Worm (Caenorhabditis elegans) whole organism, L4/young adult: ENCODE measurements around the gene vha-1.

Experiments used
- W03F9.2 ChIP-seq: fragments of 150-350 bp; optimal IDR thresholded peaks from 2 replicates; lab custom pipeline; 2014; ENCODE audit warnings: missing biosample characterization, missing genetic modification characterization
- dao-5 ChIP-seq: sonication (generic microtip); optimal IDR thresholded peaks from 2 replicates; lab custom pipeline; 2016; ENCODE audit warnings: missing genotype, missing genetic modification characterization, moderate library complexity, missing compliant biosample characterization
- him-1 ChIP-seq: sonication (generic microtip); optimal IDR thresholded peaks from 2 replicates; lab custom pipeline; 2016; ENCODE audit warnings: missing genotype, missing genetic modification reagents, missing genetic modification characterization, missing compliant biosample characterization

vha-1 gene

DNA sequence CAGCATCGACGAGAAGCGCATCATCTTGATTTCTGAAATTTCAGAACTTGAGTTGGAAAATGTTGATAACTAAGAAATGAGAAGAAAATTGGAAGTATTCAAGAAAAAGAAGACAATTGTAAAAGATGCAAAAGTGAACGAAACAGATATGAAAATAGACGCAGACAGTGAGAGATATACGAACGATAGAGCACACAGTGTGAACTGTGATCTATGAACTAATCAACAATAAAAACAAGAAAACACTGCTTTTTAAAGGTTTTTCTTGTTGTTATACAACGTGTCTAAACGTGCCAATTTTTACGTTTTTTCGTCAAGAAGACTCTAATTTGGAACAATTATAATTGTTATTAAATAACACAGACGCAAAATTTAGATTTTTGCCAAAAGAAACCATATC lies 28.2 kb upstream of the vha-1 start, which contains the start of gene ech-6:
TSS of gene ech-6 (minus strand) at position 32 of the 400 bp plus-strand sequence.
- no peak for TF ChIP-seq dao-5 (tag; lab: Kevin White, UChicago)
- no peak for TF ChIP-seq W03F9.2 (tag; lab: Kevin White, UChicago)
- TF ChIP-seq him-1 (tag; lab: Kevin White, UChicago): no peak

- no peak for TF ChIP-seq W03F9.2 (tag; lab: Kevin White, UChicago)
- TF ChIP-seq dao-5 (tag; lab: Kevin White, UChicago): no peak
- no peak for TF ChIP-seq him-1 (tag; lab: Kevin White, UChicago)
These were observed 23.6 kb upstream of the vha-1 start, which contains the start of gene vps-53 for ce11 chrIII:9757414-9757813. TSS of gene vps-53 (minus strand) at chrIII:9757514.

DNA sequence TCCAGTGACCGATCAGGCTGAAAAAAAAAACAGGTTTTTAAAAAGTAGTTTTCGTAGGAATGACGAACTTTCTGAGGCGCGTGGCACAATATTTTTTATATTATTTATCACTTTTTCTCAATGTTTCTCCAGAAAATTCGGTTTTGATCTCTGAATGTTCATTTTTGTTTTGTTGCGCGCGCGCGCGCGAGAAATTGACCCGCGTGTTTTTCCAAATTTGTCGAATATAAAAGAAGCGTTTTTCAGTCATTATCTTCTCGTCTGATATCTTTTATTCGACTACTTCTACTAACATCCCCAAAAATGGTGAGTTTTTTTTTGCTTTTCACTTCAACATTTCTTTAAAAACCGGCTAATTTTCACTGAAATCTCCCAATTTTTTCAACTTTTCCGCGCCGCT lies 22.2 kb upstream of the vha-1 start, which contains the start of gene rmd-1:
TSS of gene rmd-1 (plus strand) at position 247 of the 400 bp plus-strand sequence.
- TF ChIP-seq dao-5 (tag; lab: Kevin White, UChicago): no peak
- TF ChIP-seq him-1 (tag; lab: Kevin White, UChicago): no peak
- no peak for TF ChIP-seq W03F9.2 (tag; lab: Kevin White, UChicago)

ce11 chrIII:9760184-9760583 lies 20.9 kb upstream of the vha-1 start:
- no peak for TF ChIP-seq him-1 (tag; lab: Kevin White, UChicago)
- TF ChIP-seq W03F9.2 (tag; lab: Kevin White, UChicago): no peak
- no peak for TF ChIP-seq dao-5 (tag; lab: Kevin White, UChicago)

- TF ChIP-seq dao-5 (tag; lab: Kevin White, UChicago): no peak
- TF ChIP-seq W03F9.2 (tag; lab: Kevin White, UChicago): peak; percentile 29
These were observed 18.8 kb upstream of the vha-1 start, which contains the start of gene gcc-2 for ce11 chrIII:9762093-9762748. TSS of gene gcc-2 (minus strand) at chrIII:9762143.

DNA sequence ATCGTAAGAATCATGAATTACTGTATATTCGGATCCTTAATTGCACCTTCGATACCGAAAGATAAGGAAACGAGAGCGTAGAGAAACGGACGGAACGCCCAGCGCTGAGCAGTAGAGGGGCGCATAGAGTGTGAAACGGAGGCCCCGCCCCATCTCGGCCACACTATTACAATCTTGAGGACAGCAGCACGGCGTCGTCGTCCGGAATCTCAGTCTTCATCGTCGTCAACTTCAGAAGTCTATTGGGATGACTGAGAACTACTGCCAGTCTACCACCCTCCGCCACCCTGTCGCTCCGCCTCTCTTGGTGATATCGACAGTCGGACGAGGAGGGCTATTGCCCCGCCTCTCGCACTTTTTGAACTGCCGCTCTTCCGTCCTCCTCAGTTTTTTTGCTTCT lies 16.3 kb upstream of the vha-1 start:
- TF ChIP-seq him-1 (tag; lab: Kevin White, UChicago) (no peak), W03F9.2 (tag; lab: Kevin White, UChicago) (no peak), dao-5 (tag; lab: Kevin White, UChicago) (no peak)

DNA sequence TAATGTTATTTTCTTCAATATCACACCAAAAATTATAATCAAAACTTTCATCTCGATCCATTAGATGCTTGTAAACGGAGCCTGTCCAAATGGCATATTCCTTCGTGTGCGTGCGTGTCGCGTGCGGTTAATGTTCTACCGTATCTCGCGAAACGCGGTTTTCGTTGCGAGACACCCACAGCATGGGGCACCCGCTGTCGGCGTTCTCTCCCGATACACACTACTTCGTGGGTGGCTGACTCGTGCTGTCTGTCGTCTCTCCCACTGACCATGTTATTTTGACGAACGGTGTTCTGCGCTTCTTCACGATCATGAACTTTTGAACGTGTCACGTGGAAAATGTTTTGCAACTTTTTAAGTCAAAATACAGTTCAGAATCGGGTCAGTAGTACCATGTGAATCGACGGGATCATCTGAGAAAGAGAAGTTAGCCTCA lies 15.6 kb upstream of the vha-1 start:
- TF ChIP-seq him-1 (tag; lab: Kevin White, UChicago): peak; percentile 89
- TF ChIP-seq W03F9.2 (tag; lab: Kevin White, UChicago): peak; percentile 93
- peak; percentile 40 for TF ChIP-seq dao-5 (tag; lab: Kevin White, UChicago)

DNA sequence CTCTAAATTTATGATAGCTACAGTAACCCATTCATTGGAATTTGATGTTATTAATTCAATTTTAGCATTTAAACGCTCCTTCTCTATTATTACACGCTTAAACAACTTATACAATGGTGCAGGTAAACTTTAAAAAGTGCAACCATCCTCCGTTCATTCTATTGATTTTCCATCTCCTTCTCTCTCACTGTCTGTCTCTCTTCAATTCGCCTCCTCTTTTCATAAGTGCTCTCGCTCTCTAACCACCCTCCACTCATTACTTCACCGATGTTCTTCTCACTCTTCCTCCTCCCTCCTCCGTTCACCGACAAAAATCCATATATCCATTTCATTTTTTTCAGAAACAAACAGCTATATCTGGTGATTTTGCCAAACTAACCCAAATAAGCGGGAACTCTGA lies 14.9 kb upstream of the vha-1 start, which contains the start of gene cbp-1:
TSS of gene cbp-1 (plus strand) at position 335 of the 400 bp plus-strand sequence.
- TF ChIP-seq W03F9.2 (tag; lab: Kevin White, UChicago) (no peak), dao-5 (tag; lab: Kevin White, UChicago) (no peak), him-1 (tag; lab: Kevin White, UChicago) (no peak)

DNA sequence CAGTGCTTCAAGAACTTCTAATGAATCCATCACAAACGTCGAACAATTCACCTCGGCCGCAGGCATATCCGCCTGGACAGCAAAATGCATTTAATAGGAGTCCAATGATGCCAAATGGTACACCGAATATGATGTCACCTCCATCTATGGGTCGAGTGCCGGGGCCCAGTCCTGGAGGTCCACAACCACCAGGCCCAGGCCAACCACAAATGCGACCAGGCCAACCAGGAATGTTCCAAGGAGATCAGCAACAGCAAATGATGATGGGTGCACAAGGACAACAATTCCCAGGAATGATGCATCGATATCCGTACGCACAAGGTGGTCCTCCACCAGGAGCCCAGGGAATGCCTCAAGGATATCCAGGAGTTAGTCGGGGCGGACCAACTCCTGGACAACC lies 14.0 kb upstream of the vha-1 start:
- no peak for TF ChIP-seq dao-5 (tag; lab: Kevin White, UChicago)
- no peak for TF ChIP-seq him-1 (tag; lab: Kevin White, UChicago)
- no peak for TF ChIP-seq W03F9.2 (tag; lab: Kevin White, UChicago)

DNA sequence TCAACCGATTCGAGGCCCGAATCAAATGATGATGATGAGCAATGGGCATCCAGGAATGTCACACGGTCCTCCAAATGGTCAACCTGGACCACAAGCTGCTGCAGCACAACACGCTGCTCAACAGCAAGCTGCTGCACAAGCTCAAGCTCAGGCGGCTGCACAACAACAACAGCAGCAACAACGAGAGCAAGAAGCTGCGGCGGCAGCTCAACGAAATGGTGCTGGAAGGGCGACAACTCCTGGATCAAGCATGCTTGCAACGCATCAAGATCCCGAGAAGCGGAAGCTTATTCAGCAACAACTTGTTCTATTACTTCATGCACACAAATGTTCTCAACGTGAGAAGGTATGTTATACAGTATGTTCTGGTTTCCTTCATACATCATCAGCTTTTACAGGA lies 13.0 kb upstream of the vha-1 start:
- TF ChIP-seq him-1 (tag; lab: Kevin White, UChicago): no peak
- no peak for TF ChIP-seq dao-5 (tag; lab: Kevin White, UChicago)
- no peak for TF ChIP-seq W03F9.2 (tag; lab: Kevin White, UChicago)

DNA sequence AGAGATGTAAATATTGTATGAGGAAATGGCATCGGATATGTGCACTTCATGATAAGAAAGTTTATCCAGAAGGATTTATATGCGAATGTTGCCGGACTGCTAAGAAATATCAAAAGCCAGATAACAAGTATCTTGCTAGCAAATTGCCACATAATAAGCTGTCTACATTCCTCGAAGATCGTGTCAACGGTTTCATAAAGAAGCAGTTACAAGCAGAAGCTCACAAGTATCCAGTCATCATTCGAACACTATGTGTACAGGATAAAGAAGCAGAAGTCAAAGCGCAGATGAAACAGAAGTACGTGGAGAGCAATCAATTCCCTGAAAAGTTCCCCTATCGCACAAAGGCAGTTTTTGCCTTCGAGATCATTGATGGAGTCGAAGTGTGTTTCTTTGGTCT lies 10.5 kb upstream of the vha-1 start:
- no peak for TF ChIP-seq dao-5 (tag; lab: Kevin White, UChicago)
- no peak for TF ChIP-seq him-1 (tag; lab: Kevin White, UChicago)
- TF ChIP-seq W03F9.2 (tag; lab: Kevin White, UChicago): no peak

ce11 chrIII:9772394-9772793 lies 8.7 kb upstream of the vha-1 start:
- TF ChIP-seq W03F9.2 (tag; lab: Kevin White, UChicago): no peak
- TF ChIP-seq him-1 (tag; lab: Kevin White, UChicago): no peak
- no peak for TF ChIP-seq dao-5 (tag; lab: Kevin White, UChicago)

DNA sequence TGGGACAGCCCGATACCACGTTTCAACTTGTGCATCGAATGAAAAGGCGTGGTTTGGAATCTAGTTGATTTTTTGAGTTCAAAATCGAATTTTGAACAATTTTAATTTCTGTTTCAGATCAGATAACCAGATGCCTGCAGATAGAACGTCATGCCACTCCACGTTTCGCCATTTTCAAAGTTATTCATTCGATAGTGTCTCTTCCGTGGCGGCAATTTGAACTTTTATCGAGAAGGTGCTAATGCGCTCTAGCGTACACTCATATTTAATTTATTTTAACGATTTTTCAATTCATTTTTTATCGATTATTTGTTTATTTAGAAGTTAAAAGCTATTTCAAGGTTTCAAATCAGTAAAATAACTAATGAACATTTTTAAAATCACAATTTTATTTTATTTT lies 5.1 kb upstream of the vha-1 start:
- no peak for TF ChIP-seq him-1 (tag; lab: Kevin White, UChicago)
- no peak for TF ChIP-seq W03F9.2 (tag; lab: Kevin White, UChicago)
- no peak for TF ChIP-seq dao-5 (tag; lab: Kevin White, UChicago)

DNA sequence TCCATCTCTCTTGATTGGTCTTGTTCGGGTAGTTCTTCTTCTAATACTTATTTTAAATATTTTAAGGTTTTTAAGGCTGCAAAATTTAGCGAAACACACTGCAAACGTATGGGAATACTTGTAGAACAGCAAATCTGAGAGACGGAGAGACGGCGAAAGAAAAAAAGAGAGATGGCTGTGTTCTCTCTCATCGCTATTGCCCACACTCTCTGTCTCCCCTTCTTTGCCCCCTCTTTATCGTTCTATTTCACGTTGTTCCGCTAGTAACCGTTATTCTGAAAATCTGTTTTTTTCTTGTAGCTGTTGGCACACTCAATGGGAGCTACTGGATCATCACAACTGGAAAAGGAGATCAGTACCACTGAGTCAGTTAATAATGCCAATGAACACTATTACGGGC lies 4.7 kb upstream of the vha-1 start, which contains the start of gene usp-46:
TSS of gene usp-46 (plus strand) at position 301 of the 400 bp plus-strand sequence.
- TF ChIP-seq dao-5 (tag; lab: Kevin White, UChicago): no peak
- TF ChIP-seq W03F9.2 (tag; lab: Kevin White, UChicago): no peak
- no peak for TF ChIP-seq him-1 (tag; lab: Kevin White, UChicago)
